Worm (Caenorhabditis elegans): ENCODE measurements around the gene ceph-41.
A peak's percentile ranks its signal among the peaks of the same experiment; 100 is the strongest.

Gene ceph-41

ce11 chrIV:8126902-8127301 lies at the start of gene ceph-41:
Gene ceph-41 (plus strand): TSS chrIV:8127202.
- TF ChIP-seq him-1 (tag; optimal IDR thresholded peaks at IDR 0.05): no peak
- no peak for TF ChIP-seq W03F9.2 (tag; optimal IDR thresholded peaks at IDR 0.05)
- TF ChIP-seq dao-5 (tag; optimal IDR thresholded peaks at IDR 0.05): no peak

- TF ChIP-seq dao-5 (tag; optimal IDR thresholded peaks at IDR 0.05): no peak
- no peak for TF ChIP-seq W03F9.2 (tag; optimal IDR thresholded peaks at IDR 0.05)
- TF ChIP-seq him-1 (tag; optimal IDR thresholded peaks at IDR 0.05): no peak
These were observed 46.8 kb upstream of the ceph-41 start for ce11 chrIV:8080166-8080565.

ce11 chrIV:8080782-8081181 lies 46.2 kb upstream of the ceph-41 start:
- TF ChIP-seq dao-5 (tag; optimal IDR thresholded peaks at IDR 0.05) (no peak), W03F9.2 (tag; optimal IDR thresholded peaks at IDR 0.05) (no peak), him-1 (tag; optimal IDR thresholded peaks at IDR 0.05) (no peak)

DNA sequence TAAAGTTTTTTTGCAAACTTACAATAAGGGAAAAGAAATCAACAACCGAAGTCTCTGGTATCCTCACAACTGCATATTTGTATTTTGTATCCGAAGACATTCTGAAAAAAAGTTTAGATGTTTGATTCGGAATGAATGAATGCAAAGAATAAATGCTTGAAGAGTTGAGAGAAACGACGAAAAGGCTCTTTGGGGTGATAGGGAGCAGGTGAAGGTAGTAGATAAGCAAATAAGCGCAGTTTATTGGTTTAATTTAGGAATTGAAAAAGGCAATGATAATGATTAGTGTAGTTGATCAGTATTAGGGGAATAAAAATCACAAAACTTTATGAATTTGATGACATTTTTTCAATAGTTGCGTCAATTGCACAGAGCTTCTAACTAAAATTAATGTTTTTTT lies 40.5 kb upstream of the ceph-41 start, which contains the start of gene nsy-7:
TSS of gene nsy-7 (minus strand) at position 101 of the 400 bp plus-strand sequence.
- TF ChIP-seq W03F9.2 (tag; optimal IDR thresholded peaks at IDR 0.05) (no peak), him-1 (tag; optimal IDR thresholded peaks at IDR 0.05) (no peak)

DNA sequence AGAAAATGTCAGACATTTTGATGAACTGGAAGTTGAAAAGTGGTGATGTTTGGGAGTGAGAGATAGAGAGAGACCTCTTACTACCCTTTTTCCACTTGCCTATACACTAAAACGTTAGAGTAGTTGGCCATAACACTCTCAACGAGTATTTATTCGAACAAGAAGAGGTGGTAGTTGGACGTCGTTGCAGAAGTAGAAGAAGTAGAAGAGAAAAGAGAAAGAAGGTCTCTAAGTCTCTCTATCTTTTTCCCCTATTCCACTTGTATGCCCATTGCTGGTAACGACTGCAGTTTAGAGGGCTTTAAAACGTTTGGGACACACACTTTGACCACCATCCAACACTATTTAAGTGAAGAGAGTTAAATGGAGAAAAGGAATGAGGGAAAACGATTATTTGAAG lies 35.5 kb upstream of the ceph-41 start:
- TF ChIP-seq W03F9.2 (tag; optimal IDR thresholded peaks at IDR 0.05): no peak
- no peak for TF ChIP-seq dao-5 (tag; optimal IDR thresholded peaks at IDR 0.05)
- TF ChIP-seq him-1 (tag; optimal IDR thresholded peaks at IDR 0.05): no peak

DNA sequence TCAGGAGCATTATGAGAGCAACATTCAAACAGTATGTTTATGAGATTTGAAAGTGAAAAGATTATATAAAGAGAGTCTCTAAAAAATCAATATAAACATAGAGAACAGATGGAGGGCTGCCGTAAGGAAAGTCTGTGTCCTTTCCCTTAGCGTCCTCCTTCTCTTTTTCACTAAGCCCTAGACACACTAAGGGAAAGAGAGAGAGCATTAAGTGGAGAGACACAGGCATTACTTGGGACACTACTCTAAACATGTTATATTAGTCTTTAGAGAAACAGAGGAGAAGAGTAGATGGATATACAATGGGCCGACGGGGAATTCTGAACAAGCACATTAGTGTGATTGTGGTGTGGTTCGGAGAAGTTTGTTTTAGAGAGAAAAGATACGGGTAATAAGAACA lies 30.6 kb upstream of the ceph-41 start:
- TF ChIP-seq dao-5 (tag; optimal IDR thresholded peaks at IDR 0.05) (no peak), him-1 (tag; optimal IDR thresholded peaks at IDR 0.05) (no peak), W03F9.2 (tag; optimal IDR thresholded peaks at IDR 0.05) (no peak)

DNA sequence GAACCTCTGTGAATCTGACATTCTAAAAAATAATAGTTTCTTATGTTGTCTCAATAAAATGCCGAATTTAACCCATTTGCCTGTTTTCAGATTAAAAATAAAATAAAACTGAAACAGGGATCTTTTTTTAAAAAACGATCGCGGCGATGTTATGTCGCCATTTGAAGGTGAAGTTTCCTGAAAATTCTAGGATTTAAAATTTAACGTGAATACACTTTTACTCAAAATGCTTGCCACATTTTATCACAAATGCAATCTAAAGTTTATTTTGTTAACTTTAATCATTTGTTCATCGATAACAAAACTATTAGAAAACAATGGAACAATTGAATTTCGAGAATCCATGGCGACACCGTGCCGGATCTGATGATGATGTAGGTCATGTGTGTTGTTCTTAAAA lies 27.4 kb upstream of the ceph-41 start, which contains the start of gene Y42H9AR.2:
TSS of gene Y42H9AR.2 (plus strand) at position 301 of the 400 bp plus-strand sequence.
- TF ChIP-seq W03F9.2 (tag; optimal IDR thresholded peaks at IDR 0.05) (no peak), him-1 (tag; optimal IDR thresholded peaks at IDR 0.05) (no peak), dao-5 (tag; optimal IDR thresholded peaks at IDR 0.05) (no peak)

DNA sequence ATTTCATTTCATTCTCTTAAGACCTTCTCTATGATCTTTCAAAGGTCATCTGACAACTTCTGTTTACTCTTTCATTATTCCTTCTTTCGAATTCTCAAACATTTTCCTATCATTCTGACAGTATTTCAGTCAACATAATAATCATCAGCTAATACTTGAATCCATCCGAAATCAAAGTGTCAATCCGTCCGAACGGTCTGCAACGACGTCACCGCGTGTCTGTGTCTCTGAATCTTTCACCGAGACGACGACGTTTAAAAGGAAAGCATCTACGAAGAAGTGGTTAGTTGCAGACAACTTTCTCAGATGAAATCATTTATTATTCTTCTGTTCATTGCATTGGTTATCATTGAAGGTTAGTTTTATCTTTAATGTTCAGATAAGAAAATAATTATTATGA lies 24.8 kb upstream of the ceph-41 start, which contains the start of gene Y42H9AR.5:
TSS of gene Y42H9AR.5 (plus strand) at position 301 of the 400 bp plus-strand sequence.
- TF ChIP-seq W03F9.2 (tag; optimal IDR thresholded peaks at IDR 0.05) (no peak), dao-5 (tag; optimal IDR thresholded peaks at IDR 0.05) (no peak)

ce11 chrIV:8103196-8103595 lies 23.8 kb upstream of the ceph-41 start:
- no peak for TF ChIP-seq dao-5 (tag; optimal IDR thresholded peaks at IDR 0.05)
- no peak for TF ChIP-seq W03F9.2 (tag; optimal IDR thresholded peaks at IDR 0.05)
- no peak for TF ChIP-seq him-1 (tag; optimal IDR thresholded peaks at IDR 0.05)

DNA sequence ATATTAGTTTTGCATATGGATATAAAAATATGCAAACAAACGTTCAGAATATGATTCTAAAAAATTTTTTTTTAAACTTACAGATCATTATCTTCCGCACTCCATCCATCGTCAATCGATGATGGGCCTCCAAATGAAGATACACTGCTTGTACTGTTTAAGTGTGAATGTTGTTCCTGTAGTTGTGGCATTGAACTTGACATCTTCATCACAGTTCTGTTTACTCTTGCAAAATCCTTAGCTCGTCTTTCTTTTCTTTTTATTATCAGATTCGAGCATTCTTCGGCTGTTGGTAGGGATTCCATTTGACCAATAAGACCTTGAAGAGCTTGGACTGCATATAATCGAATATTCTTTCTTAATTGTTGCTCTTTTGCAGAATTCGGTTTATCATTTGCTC lies 21.9 kb upstream of the ceph-41 start:
- no peak for TF ChIP-seq dao-5 (tag; optimal IDR thresholded peaks at IDR 0.05)

- TF ChIP-seq him-1 (tag; optimal IDR thresholded peaks at IDR 0.05): no peak
These were observed 19.5 kb upstream of the ceph-41 start, which contains the start of gene rabs-5 for ce11 chrIV:8107502-8107901. Gene rabs-5 (minus strand): TSS chrIV:8107602.

- no peak for TF ChIP-seq him-1 (tag; optimal IDR thresholded peaks at IDR 0.05)
- TF ChIP-seq dao-5 (tag; optimal IDR thresholded peaks at IDR 0.05): no peak
- no peak for TF ChIP-seq W03F9.2 (tag; optimal IDR thresholded peaks at IDR 0.05)
These were observed 14.8 kb upstream of the ceph-41 start, which contains the start of gene Y42H9AR.4 for ce11 chrIV:8112187-8112586. Gene Y42H9AR.4 (minus strand): TSS chrIV:8112218.

- TF ChIP-seq dao-5 (tag; optimal IDR thresholded peaks at IDR 0.05) (no peak), W03F9.2 (tag; optimal IDR thresholded peaks at IDR 0.05) (no peak), him-1 (tag; optimal IDR thresholded peaks at IDR 0.05) (no peak)
These were observed 14.4 kb upstream of the ceph-41 start for ce11 chrIV:8112646-8113045.

ce11 chrIV:8113161-8113560 lies 13.8 kb upstream of the ceph-41 start, which contains the start of gene Y42H9AR.1:
Gene Y42H9AR.1 (plus strand): TSS chrIV:8113393.
- peak; percentile 61 for TF ChIP-seq W03F9.2 (tag; optimal IDR thresholded peaks at IDR 0.05)
- TF ChIP-seq him-1 (tag; optimal IDR thresholded peaks at IDR 0.05): no peak

- no peak for TF ChIP-seq W03F9.2 (tag; optimal IDR thresholded peaks at IDR 0.05)
- TF ChIP-seq dao-5 (tag; optimal IDR thresholded peaks at IDR 0.05): no peak
- no peak for TF ChIP-seq him-1 (tag; optimal IDR thresholded peaks at IDR 0.05)
These were observed 12.5 kb upstream of the ceph-41 start for ce11 chrIV:8114535-8114934.

ce11 chrIV:8115462-8115861 lies 11.5 kb upstream of the ceph-41 start, which contains the start of gene irld-8:
Gene irld-8 (plus strand): TSS chrIV:8115762.
- TF ChIP-seq him-1 (tag; optimal IDR thresholded peaks at IDR 0.05): no peak
- no peak for TF ChIP-seq dao-5 (tag; optimal IDR thresholded peaks at IDR 0.05)
- TF ChIP-seq W03F9.2 (tag; optimal IDR thresholded peaks at IDR 0.05): no peak

Data from whole organism, L4/young adult.